Fruit fly (Drosophila melanogaster): ENCODE measurements around the gene Lkb1.

Gene Lkb1

dm6 chr3R:13659865-13660738, 16.2 kb upstream of the Lkb1 start, which contains the start of gene Hrb87F:
Hrb87F (minus strand) TSS chr3R:13660531.
- peak; percentile 85 for TF ChIP-seq MESR4 (GFP tag; optimal IDR thresholded peaks at IDR 0.05)
- no peak for TF ChIP-seq br (optimal IDR thresholded peaks at IDR 0.05)
- no peak for TF ChIP-seq al (GFP tag; IDR thresholded peaks at IDR 0.05)
- no peak for TF ChIP-seq kah (GFP tag; optimal IDR thresholded peaks at IDR 0.05)
- TF ChIP-seq CG10979 (tag; optimal IDR thresholded peaks at IDR 0.05) = no peak
- TF ChIP-seq Ravus (GFP tag; IDR thresholded peaks at IDR 0.05) = no peak
- TF ChIP-seq Mad (GFP tag; optimal IDR thresholded peaks at IDR 0.05) = no peak
- TF ChIP-seq prd (optimal IDR thresholded peaks at IDR 0.05) = no peak
- TF ChIP-seq prd (GFP tag; IDR thresholded peaks at IDR 0.05) = peak; percentile 55; the same call in 2 of the 3 replicates
- 0 out of 3 replicates have a peak, but pooled peaks have one; percentile 60 for TF ChIP-seq zfh1 (GFP tag; IDR thresholded peaks at IDR 0.05)
- peak; percentile 77 for TF ChIP-seq Med (GFP tag)
- peak; percentile 40 for TF ChIP-seq BEAF-32 (GFP tag; optimal IDR thresholded peaks at IDR 0.05)
- TF ChIP-seq hkb (optimal IDR thresholded peaks at IDR 0.05) = no peak
- TF ChIP-seq hkb (GFP tag; IDR thresholded peaks at IDR 0.05) = 0 out of 2 replicates have a peak, but pooled peaks have one; percentile 12
- no peak for TF ChIP-seq tgo (GFP tag; IDR thresholded peaks at IDR 0.05)
- no peak for TF ChIP-seq CG10274 (GFP tag; optimal IDR thresholded peaks at IDR 0.05)
- no peak for TF ChIP-seq Sry-β (GFP tag; optimal IDR thresholded peaks at IDR 0.05)
- TF ChIP-seq Sox102F (GFP tag; optimal IDR thresholded peaks at IDR 0.05) = no peak
- TF ChIP-seq gfzf (GFP tag; optimal IDR thresholded peaks at IDR 0.05) = peak; percentile 60
- TF ChIP-seq tio (GFP tag; optimal IDR thresholded peaks at IDR 0.05) = no peak
- no peak for TF ChIP-seq CG43689 (GFP tag; IDR thresholded peaks at IDR 0.05)
- no peak for TF ChIP-seq crc (GFP tag; optimal IDR thresholded peaks at IDR 0.05)
- no peak for TF ChIP-seq Hr51 (GFP tag; optimal IDR thresholded peaks at IDR 0.05)
- TF ChIP-seq pita (GFP tag; optimal IDR thresholded peaks at IDR 0.05) = no peak
- no peak for TF ChIP-seq CG11695 (GFP tag; IDR thresholded peaks at IDR 0.05)
- no peak for TF ChIP-seq CG2712 (tag; optimal IDR thresholded peaks at IDR 0.05)
- TF ChIP-seq CG10654 (GFP tag; optimal IDR thresholded peaks at IDR 0.05) = no peak
- no peak for TF ChIP-seq CG1529 (GFP tag; optimal IDR thresholded peaks at IDR 0.05)
- TF ChIP-seq HLHmδ (GFP tag; optimal IDR thresholded peaks at IDR 0.05) = peak; percentile 52
- TF ChIP-seq mld (GFP tag; IDR thresholded peaks at IDR 0.05; ENCODE audit: partially characterized antibody) = no peak
- TF ChIP-seq CG13287 (GFP tag; IDR thresholded peaks at IDR 0.05; ENCODE audit: partially characterized antibody) = no peak
- peak; percentile 84 for TF ChIP-seq phol (tag; optimal IDR thresholded peaks at IDR 0.05)
- peak; percentile 15 for TF ChIP-seq CG4617 (GFP tag; optimal IDR thresholded peaks at IDR 0.05; ENCODE audit: borderline replicate concordance)
- no peak for TF ChIP-seq CG9876 (GFP tag; optimal IDR thresholded peaks at IDR 0.05)
- no peak for TF ChIP-seq CG12769 (tag; optimal IDR thresholded peaks at IDR 0.05)
- peak; percentile 29; the same call in 1 of the 2 replicates for TF ChIP-seq Ptx1 (GFP tag; IDR thresholded peaks at IDR 0.05)
- peak; percentile 46; the same call in 1 of the 2 replicates for TF ChIP-seq CG6272 (GFP tag; IDR thresholded peaks at IDR 0.05)
- TF ChIP-seq amos (GFP tag; IDR thresholded peaks at IDR 0.05; ENCODE audit: partially characterized antibody) = peak; percentile 25; the same call in 1 of the 2 replicates
- TF ChIP-seq CG8290 (GFP tag; optimal IDR thresholded peaks at IDR 0.05) = no peak
- TF ChIP-seq CG8290 (tag; optimal IDR thresholded peaks at IDR 0.05) = no peak
- no peak for TF ChIP-seq Neu2 (GFP tag; optimal IDR thresholded peaks at IDR 0.05; ENCODE audit: borderline replicate concordance)
- TF ChIP-seq nom (GFP tag; optimal IDR thresholded peaks at IDR 0.05) = peak; percentile 49
- peak; percentile 82 for TF ChIP-seq CG12659 (GFP tag; optimal IDR thresholded peaks at IDR 0.05)
- peak; percentile 49 for TF ChIP-seq CG32532 (GFP tag; IDR thresholded peaks at IDR 0.05)
- TF ChIP-seq bcd (GFP tag; optimal IDR thresholded peaks at IDR 0.05) = no peak
- peak; percentile 40; the same call in 1 of the 3 replicates for TF ChIP-seq CG11456 (GFP tag; IDR thresholded peaks at IDR 0.05)
- no peak for TF ChIP-seq Eip74EF (GFP tag; optimal IDR thresholded peaks at IDR 0.05)
- TF ChIP-seq ase (GFP tag; IDR thresholded peaks at IDR 0.05) = no peak
- no peak for TF ChIP-seq HHEX (GFP tag; optimal IDR thresholded peaks at IDR 0.05)

Data from whole organism, embryonic.